Worm (Caenorhabditis elegans) whole organism, L4/young adult: ENCODE measurements around the gene riok-3.
A peak's percentile ranks its signal among the peaks of the same experiment; 100 is the strongest.

Source experiments
- W03F9.2 ChIP-seq: fragments of 150-350 bp; optimal IDR thresholded peaks from 2 replicates; lab custom pipeline; 2014; ENCODE audit warnings: missing biosample characterization, missing genetic modification characterization
- dao-5 ChIP-seq: sonication (generic microtip); optimal IDR thresholded peaks from 2 replicates; lab custom pipeline; 2016; ENCODE audit warnings: missing genotype, missing genetic modification characterization, moderate library complexity, missing compliant biosample characterization
- him-1 ChIP-seq: sonication (generic microtip); optimal IDR thresholded peaks from 2 replicates; lab custom pipeline; 2016; ENCODE audit warnings: missing genotype, missing genetic modification reagents, missing genetic modification characterization, missing compliant biosample characterization

ce11 chrIII:9765465-9765900 lies 39.3 kb downstream of the riok-3 start:
- TF ChIP-seq him-1 (tag; lab: Kevin White, UChicago) (peak; percentile 89), W03F9.2 (tag; lab: Kevin White, UChicago) (peak; percentile 93), dao-5 (peak; percentile 40)
